Worm (Caenorhabditis elegans) whole organism, L1 larva: ENCODE results near the gene F47C12.8.

Experiments
- C34B4.2 ChIP-seq: sonication (generic microtip); optimal IDR thresholded peaks from 2 replicates; lab custom pipeline; 2017; ENCODE audit warnings: mild to moderate bottlenecking, missing genetic modification characterization, missing compliant biosample characterization
- Y116A8C.19 ChIP-seq: sonication (generic microtip); optimal IDR thresholded peaks from 2 replicates; lab custom pipeline; 2016; ENCODE audit warnings: missing compliant biosample characterization, missing genetic modification characterization, borderline replicate concordance
- alr-1 ChIP-seq: fragments of 200-800 bp; sonication (Bioruptor generic); optimal IDR thresholded peaks from 2 replicates; lab custom pipeline; 2018; ENCODE audit warnings: borderline replicate concordance, mild to moderate bottlenecking, missing genetic modification characterization, missing compliant biosample characterization
- aly-2 ChIP-seq: fragments of 150-350 bp; optimal IDR thresholded peaks from 2 replicates; lab custom pipeline; 2014; ENCODE audit warnings: missing biosample characterization, missing genetic modification characterization
- ama-1 ChIP-seq: fragments of 150-350 bp; optimal IDR thresholded peaks from 2 replicates; lab custom pipeline; 2014
- blmp-1 ChIP-seq: fragments of 150-350 bp; optimal IDR thresholded peaks from 2 replicates; lab custom pipeline; 2014; ENCODE audit warnings: missing biosample characterization, missing genetic modification characterization
- ceh-82 ChIP-seq, 3 experiments: fragments of 150-350 bp in 1 of 3; sonication (generic microtip) in 2 of 3; optimal IDR thresholded peaks; 2 replicates each; lab custom pipeline; 2014 to 2017; ENCODE audit warnings: missing biosample characterization in 3 of 3, missing genetic modification characterization in 3 of 3
- ceh-90 ChIP-seq: sonication (generic microtip); optimal IDR thresholded peaks from 2 replicates; lab custom pipeline; 2016; ENCODE audit warnings: missing genetic modification characterization, missing compliant biosample characterization
- ces-1 ChIP-seq: fragments of 150-350 bp; optimal IDR thresholded peaks from 2 replicates; lab custom pipeline; 2014; ENCODE audit warnings: missing biosample characterization, missing genetic modification reagents, missing genetic modification characterization
- dsc-1 ChIP-seq: sonication (generic microtip); optimal IDR thresholded peaks from 2 replicates; lab custom pipeline; 2016; ENCODE audit warnings: mild to moderate bottlenecking, missing genetic modification characterization, missing compliant biosample characterization
- efl-1 ChIP-seq, 4 experiments: fragments of 150-350 bp; optimal IDR thresholded peaks in 3 of 4; peaks in 1 of 4; 1 replicate in 1 of 4; 2 replicates in 3 of 4; lab custom pipeline; 2014; ENCODE audit warnings: missing biosample characterization in 2 of 4, missing genetic modification characterization in 2 of 4, missing genetic modification reagents in 2 of 4
- egl-27 ChIP-seq, 2 experiments: fragments of 150-350 bp in 1 of 2; sonication (generic microtip); optimal IDR thresholded peaks; 3 replicates each; lab custom pipeline; 2017 to 2018; ENCODE audit warnings: missing biosample characterization in 2 of 2, missing genetic modification characterization in 2 of 2, missing genetic modification reagents in 2 of 2
- elt-3 ChIP-seq, 6 experiments: fragments of 150-350 bp in 1 of 6; sonication (generic microtip); optimal IDR thresholded peaks; 2 replicates each; lab custom pipeline; 2017 to 2018; ENCODE audit warnings: missing biosample characterization in 6 of 6, missing genetic modification characterization in 6 of 6, inconsistent platforms in 1 of 6
- fkh-4 ChIP-seq: sonication (generic microtip); optimal IDR thresholded peaks from 2 replicates; lab custom pipeline; 2016; ENCODE audit warnings: missing compliant biosample characterization, missing genetic modification characterization, borderline replicate concordance
- fos-1 ChIP-seq: fragments of 150-350 bp; optimal IDR thresholded peaks from 2 replicates; lab custom pipeline; 2014; ENCODE audit warnings: missing biosample characterization, missing genetic modification characterization
- grh-1 ChIP-seq: fragments of 200-800 bp; sonication (Bioruptor generic); IDR thresholded peaks from 2 replicates; pipeline ENCODE4 v1.3.6; 2022; ENCODE audit warnings: missing genetic modification reagents, missing genetic modification characterization, missing compliant biosample characterization
- hlh-17 ChIP-seq: fragments of 200-800 bp; sonication (Bioruptor generic); optimal IDR thresholded peaks from 2 replicates; lab custom pipeline; 2018; ENCODE audit warnings: missing genetic modification characterization, mild to moderate bottlenecking, missing compliant biosample characterization, moderate library complexity, borderline replicate concordance
- hlh-4 ChIP-seq: sonication (generic microtip); optimal IDR thresholded peaks from 2 replicates; lab custom pipeline; 2016; ENCODE audit warnings: mild to moderate bottlenecking, missing genetic modification characterization, missing compliant biosample characterization
- isw-1 ChIP-seq: fragments of 200-800 bp; sonication (Bioruptor generic); IDR thresholded peaks from 2 replicates; pipeline ENCODE4 v1.3.6; 2022; ENCODE audit warnings: missing genetic modification characterization, missing compliant biosample characterization
- jun-1 ChIP-seq: fragments of 150-350 bp; optimal IDR thresholded peaks from 2 replicates; lab custom pipeline; 2014; ENCODE audit warnings: missing biosample characterization, missing genetic modification reagents, missing genetic modification characterization
- lin-14 ChIP-seq: fragments of 200-800 bp; sonication (Bioruptor generic); optimal IDR thresholded peaks from 2 replicates; lab custom pipeline; 2018; ENCODE audit warnings: mild to moderate bottlenecking, missing genetic modification characterization, moderate library complexity, missing compliant biosample characterization
- lin-15B ChIP-seq: fragments of 150-350 bp; sonication (generic microtip); optimal IDR thresholded peaks from 3 replicates; lab custom pipeline; 2014; ENCODE audit warnings: missing biosample characterization, missing genetic modification characterization
- mab-9 ChIP-seq: fragments of 200-800 bp; sonication (Bioruptor generic); IDR thresholded peaks from 2 replicates; pipeline ENCODE4 v1.3.6; 2022; ENCODE audit warnings: missing genetic modification reagents, missing genetic modification characterization, missing compliant biosample characterization
- mdl-1 ChIP-seq, 2 experiments: fragments of 150-350 bp; optimal IDR thresholded peaks; 2 replicates each; lab custom pipeline; 2014 to 2017; ENCODE audit warnings: missing biosample characterization in 2 of 2, missing genetic modification characterization in 2 of 2, inconsistent platforms in 1 of 2
- mef-2 ChIP-seq: fragments of 150-350 bp; optimal IDR thresholded peaks from 2 replicates; lab custom pipeline; 2014; ENCODE audit warnings: missing biosample characterization, missing genetic modification characterization
- mep-1 ChIP-seq: fragments of 150-350 bp; optimal IDR thresholded peaks from 2 replicates; lab custom pipeline; 2014; ENCODE audit warnings: missing biosample characterization, missing genetic modification characterization
- nhr-20 ChIP-seq: sonication (generic microtip); optimal IDR thresholded peaks from 2 replicates; lab custom pipeline; 2016; ENCODE audit warnings: mild to moderate bottlenecking, missing genetic modification characterization, missing compliant biosample characterization
- nhr-237 ChIP-seq: fragments of 150-350 bp; optimal IDR thresholded peaks from 2 replicates; lab custom pipeline; 2014; ENCODE audit warnings: missing biosample characterization, missing genetic modification characterization
- nhr-76 ChIP-seq: sonication (generic microtip); optimal IDR thresholded peaks from 2 replicates; lab custom pipeline; 2017; ENCODE audit warnings: missing biosample characterization, missing genetic modification characterization
- nhr-77 ChIP-seq: fragments of 150-350 bp; optimal IDR thresholded peaks from 2 replicates; lab custom pipeline; 2014; ENCODE audit warnings: missing biosample characterization, missing genetic modification characterization
- nhr-84 ChIP-seq: sonication (generic microtip); optimal IDR thresholded peaks from 2 replicates; lab custom pipeline; 2017; ENCODE audit warnings: missing biosample characterization, missing genetic modification characterization
- nhr-85 ChIP-seq: sonication (generic microtip); peaks from one replicate; lab custom pipeline; 2016; ENCODE audit warnings: missing genetic modification characterization, inconsistent platforms, missing compliant biosample characterization
- pag-3 ChIP-seq: sonication (generic microtip); optimal IDR thresholded peaks from 2 replicates; lab custom pipeline; 2017; ENCODE audit warnings: missing genetic modification characterization, mild to moderate bottlenecking, missing compliant biosample characterization, antibody characterized with exemption, borderline replicate concordance; ENCODE audit not compliant: insufficient read depth
- pax-3 ChIP-seq: fragments of 200-800 bp; sonication (Bioruptor generic); optimal IDR thresholded peaks from 2 replicates; lab custom pipeline; 2018; ENCODE audit warnings: mild to moderate bottlenecking, missing genetic modification characterization, moderate library complexity, missing compliant biosample characterization
- snu-23 ChIP-seq: sonication (generic microtip); optimal IDR thresholded peaks from 2 replicates; lab custom pipeline; 2016; ENCODE audit warnings: missing genetic modification characterization, missing compliant biosample characterization
- swsn-7 ChIP-seq: sonication (generic microtip); optimal IDR thresholded peaks from 2 replicates; lab custom pipeline; 2016; ENCODE audit warnings: missing genetic modification characterization, missing compliant biosample characterization
- tbx-2 ChIP-seq: sonication (generic microtip); optimal IDR thresholded peaks from 2 replicates; lab custom pipeline; 2016; ENCODE audit warnings: missing genetic modification characterization, missing compliant biosample characterization
- tlp-1 ChIP-seq: fragments of 150-350 bp; optimal IDR thresholded peaks from 2 replicates; lab custom pipeline; 2014; ENCODE audit warnings: missing biosample characterization, missing genetic modification characterization
- unc-130 ChIP-seq: fragments of 150-350 bp; optimal IDR thresholded peaks from 2 replicates; lab custom pipeline; 2017; ENCODE audit warnings: missing biosample characterization, missing genetic modification characterization, inconsistent platforms
- unc-30 ChIP-seq: sonication (generic microtip); optimal IDR thresholded peaks from 2 replicates; lab custom pipeline; 2017; ENCODE audit warnings: missing biosample characterization, missing genetic modification characterization
- unc-62 ChIP-seq: fragments of 150-350 bp; optimal IDR thresholded peaks from 2 replicates; lab custom pipeline; 2014; ENCODE audit warnings: missing biosample characterization, missing genetic modification reagents, missing genetic modification characterization
- vab-15 ChIP-seq: sonication (generic microtip); optimal IDR thresholded peaks from 2 replicates; lab custom pipeline; 2017; ENCODE audit warnings: missing genotype, mild to moderate bottlenecking, missing genetic modification characterization, missing compliant biosample characterization
- xbp-1 ChIP-seq: sonication (generic microtip); optimal IDR thresholded peaks from 2 replicates; lab custom pipeline; 2016; ENCODE audit warnings: missing genetic modification characterization, missing compliant biosample characterization
- zag-1 ChIP-seq: fragments of 150-350 bp; optimal IDR thresholded peaks from 2 replicates; lab custom pipeline; 2014; ENCODE audit warnings: missing biosample characterization, missing genetic modification characterization
- ztf-11 ChIP-seq, 2 experiments: sonication (generic microtip); optimal IDR thresholded peaks; 2 replicates each; lab custom pipeline; 2016 to 2017; ENCODE audit warnings: missing genetic modification characterization in 2 of 2, missing biosample characterization in 1 of 2, missing compliant biosample characterization in 1 of 2

F47C12.8 gene

DNA sequence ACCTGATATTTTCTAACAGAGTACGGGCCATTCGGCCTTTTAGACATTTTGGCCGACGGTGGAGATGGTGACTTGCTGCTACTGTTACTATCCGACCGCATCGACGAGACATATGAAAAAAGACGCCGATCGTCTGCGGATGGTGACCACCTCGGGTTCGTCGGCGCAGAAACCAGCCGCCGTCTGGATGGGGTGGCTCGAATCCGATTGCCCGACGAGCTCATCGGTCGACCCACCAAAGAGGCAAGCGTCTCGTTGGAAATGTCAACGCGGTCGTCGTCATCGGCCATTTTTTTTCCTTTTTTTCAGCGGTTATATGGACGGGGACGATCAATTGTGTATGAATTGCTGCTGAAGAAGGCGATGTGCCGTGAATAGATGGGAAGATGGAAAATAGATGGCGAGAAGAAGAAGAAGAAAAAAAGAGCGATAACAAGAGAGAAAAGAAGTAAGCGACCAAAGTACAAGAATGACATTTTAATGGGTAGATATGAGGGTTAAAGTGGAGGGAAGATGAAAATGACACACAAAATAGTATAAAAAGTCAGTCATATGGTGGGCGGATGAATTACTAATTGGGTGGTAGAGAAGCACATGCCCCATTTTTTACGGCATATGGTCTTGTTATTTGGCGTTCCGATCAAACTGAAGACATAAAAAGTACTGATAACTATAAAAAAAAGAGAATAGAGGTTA is 20.4 kb upstream of the F47C12.8 start:
- TF ChIP-seq tlp-1 (tag; lab: Kevin White, UChicago), result no peak
- TF ChIP-seq ama-1, result no peak
- no peak for TF ChIP-seq nhr-76 (tag; lab: Kevin White, UChicago)
- TF ChIP-seq unc-62 (GFP tag; lab: Kevin White, UChicago), result no peak
- peak; percentile 58 for TF ChIP-seq nhr-85 (tag; lab: Kevin White, UChicago)
- no peak for TF ChIP-seq mdl-1 (tag; optimal IDR thresholded peaks at IDR 0.05; lab: Kevin White, UChicago)
- TF ChIP-seq pag-3 (tag; lab: Kevin White, UChicago), result peak; percentile 42
- TF ChIP-seq isw-1, result peak; percentile 3; the same call in 1 of the 2 replicates
- TF ChIP-seq jun-1 (tag; lab: Kevin White, UChicago), result no peak
- TF ChIP-seq fos-1 (tag; lab: Kevin White, UChicago), result no peak
- TF ChIP-seq mef-2 (tag; lab: Kevin White, UChicago), result no peak
- TF ChIP-seq vab-15, result no peak
- no peak for TF ChIP-seq zag-1
- TF ChIP-seq Y116A8C.19 (tag; lab: Kevin White, UChicago), result no peak
- TF ChIP-seq mep-1 (tag; lab: Kevin White, UChicago), result no peak
- no peak for TF ChIP-seq alr-1 (tag; lab: Kevin White, UChicago)
- no peak for TF ChIP-seq elt-3 (tag; optimal IDR thresholded peaks at IDR 0.05; lab: Kevin White, UChicago)
- no peak for TF ChIP-seq lin-15B (tag; lab: Kevin White, UChicago)
- TF ChIP-seq C34B4.2 (tag; lab: Kevin White, UChicago), result no peak
- TF ChIP-seq fkh-4, result no peak
- no peak for TF ChIP-seq grh-1 (GFP tag; lab: Robert Waterston, UW)
- peak in 1 of 3 experiments; percentile 24 for TF ChIP-seq ceh-82 (tag; optimal IDR thresholded peaks at IDR 0.05; lab: Kevin White, UChicago)
- no peak for TF ChIP-seq tbx-2 (tag; lab: Kevin White, UChicago)
- TF ChIP-seq egl-27 (tag; optimal IDR thresholded peaks at IDR 0.05; lab: Kevin White, UChicago), result no peak
- no peak for TF ChIP-seq unc-130 (tag; lab: Kevin White, UChicago)
- TF ChIP-seq nhr-20, result no peak
- TF ChIP-seq aly-2 (tag; lab: Kevin White, UChicago), result no peak
- no peak for TF ChIP-seq nhr-84 (tag; lab: Kevin White, UChicago)
- TF ChIP-seq pax-3 (tag; lab: Kevin White, UChicago), result no peak
- TF ChIP-seq ceh-90 (tag; lab: Kevin White, UChicago), result no peak
- no peak for TF ChIP-seq nhr-77
- no peak for TF ChIP-seq efl-1 (optimal IDR thresholded peaks at IDR 0.05; lab: Kevin White, UChicago)
- no peak for TF ChIP-seq efl-1 (GFP tag; optimal IDR thresholded peaks at IDR 0.05 in 1 of 2; lab: Kevin White, UChicago)
- TF ChIP-seq lin-14 (GFP tag; lab: Kevin White, UChicago), result peak; percentile 54
- no peak for TF ChIP-seq blmp-1 (tag; lab: Kevin White, UChicago)
- TF ChIP-seq ces-1 (GFP tag; lab: Kevin White, UChicago), result no peak
- TF ChIP-seq mab-9 (GFP tag; lab: Robert Waterston, UW), result no peak
- TF ChIP-seq swsn-7 (tag; lab: Kevin White, UChicago), result no peak
- no peak for TF ChIP-seq ztf-11 (tag; optimal IDR thresholded peaks at IDR 0.05; lab: Kevin White, UChicago)
- TF ChIP-seq unc-30 (tag; lab: Kevin White, UChicago), result no peak
- TF ChIP-seq hlh-17 (GFP tag; lab: Kevin White, UChicago), result no peak
- TF ChIP-seq xbp-1 (tag; lab: Kevin White, UChicago), result no peak
- no peak for TF ChIP-seq hlh-4
- TF ChIP-seq nhr-237 (tag; lab: Kevin White, UChicago), result no peak
- no peak for TF ChIP-seq snu-23
- no peak for TF ChIP-seq dsc-1
